Fruit fly (Drosophila melanogaster): ENCODE results near the gene CG2926.

The CG2926 gene

dm6 chr3R:5613114-5613443, 24.9 kb upstream of the CG2926 start, which contains the start of gene Atu (continued):
- TF ChIP-seq Bgb (GFP tag; IDR thresholded peaks at IDR 0.05; ENCODE audit: partially characterized antibody) (peak; percentile 87), ERR (GFP tag; optimal IDR thresholded peaks at IDR 0.05) (no peak), Tbp (GFP tag; optimal IDR thresholded peaks at IDR 0.05) (peak; percentile 26), CG2678 (tag; optimal IDR thresholded peaks at IDR 0.05) (peak; percentile 38), gro (GFP tag; optimal IDR thresholded peaks at IDR 0.05) (peak; percentile 25), Mrtf (GFP tag; IDR thresholded peaks at IDR 0.05) (no peak), sqz (GFP tag; optimal IDR thresholded peaks at IDR 0.05) (peak; percentile 8), inv (GFP tag; IDR thresholded peaks at IDR 0.05; ENCODE audit: partially characterized antibody) (peak; percentile 90), tup (GFP tag; optimal IDR thresholded peaks at IDR 0.05) (no peak), Nf-YA (GFP tag; IDR thresholded peaks at IDR 0.05) (no peak), cas (GFP tag; IDR thresholded peaks at IDR 0.05) (no peak), Kr (GFP tag; optimal IDR thresholded peaks at IDR 0.05) (no peak), Rfx (GFP tag; IDR thresholded peaks at IDR 0.05) (peak; percentile 41; the same call in 1 of the 2 replicates), Antp (GFP tag; optimal IDR thresholded peaks at IDR 0.05) (peak; percentile 47), CG3407 (GFP tag; optimal IDR thresholded peaks at IDR 0.05) (no peak), D19A (tag; optimal IDR thresholded peaks at IDR 0.05) (peak; percentile 33), Nf-YC (tag; optimal IDR thresholded peaks at IDR 0.05) (peak; percentile 52), row (GFP tag; IDR thresholded peaks at IDR 0.05) (peak; percentile 62), Awh (GFP tag; IDR thresholded peaks at IDR 0.05) (no peak), CG15696 (tag; optimal IDR thresholded peaks at IDR 0.05) (peak; percentile 12), insv (GFP tag; optimal IDR thresholded peaks at IDR 0.05) (no peak), CG6854 (GFP tag; optimal IDR thresholded peaks at IDR 0.05) (no peak), gfzf (GFP tag; optimal IDR thresholded peaks at IDR 0.05) (peak; percentile 27), unpg (GFP tag; optimal IDR thresholded peaks at IDR 0.05) (no peak), HHEX (GFP tag; optimal IDR thresholded peaks at IDR 0.05) (no peak), maf-S (GFP tag; optimal IDR thresholded peaks at IDR 0.05) (no peak), ac (GFP tag; optimal IDR thresholded peaks at IDR 0.05) (no peak), Nf-YB (GFP tag; optimal IDR thresholded peaks at IDR 0.05) (no peak), MBD-R2 (GFP tag; IDR thresholded peaks at IDR 0.05) (peak; percentile 76), h (optimal IDR thresholded peaks at IDR 0.05) (no peak), ind (GFP tag; optimal IDR thresholded peaks at IDR 0.05) (peak; percentile 43), Lhr (GFP tag; optimal IDR thresholded peaks at IDR 0.05) (peak; percentile 11), sug (tag; optimal IDR thresholded peaks at IDR 0.05) (peak; percentile 64), tin (GFP tag; optimal IDR thresholded peaks at IDR 0.05) (peak; percentile 28), prd (optimal IDR thresholded peaks at IDR 0.05) (no peak), prd (GFP tag; IDR thresholded peaks at IDR 0.05) (peak; percentile 36; the same call in 1 of the 3 replicates), CG3995 (GFP tag; optimal IDR thresholded peaks at IDR 0.05) (peak; percentile 80), crp (GFP tag; optimal IDR thresholded peaks at IDR 0.05) (peak in 1 of 2 experiments; percentile 42)

DNA sequence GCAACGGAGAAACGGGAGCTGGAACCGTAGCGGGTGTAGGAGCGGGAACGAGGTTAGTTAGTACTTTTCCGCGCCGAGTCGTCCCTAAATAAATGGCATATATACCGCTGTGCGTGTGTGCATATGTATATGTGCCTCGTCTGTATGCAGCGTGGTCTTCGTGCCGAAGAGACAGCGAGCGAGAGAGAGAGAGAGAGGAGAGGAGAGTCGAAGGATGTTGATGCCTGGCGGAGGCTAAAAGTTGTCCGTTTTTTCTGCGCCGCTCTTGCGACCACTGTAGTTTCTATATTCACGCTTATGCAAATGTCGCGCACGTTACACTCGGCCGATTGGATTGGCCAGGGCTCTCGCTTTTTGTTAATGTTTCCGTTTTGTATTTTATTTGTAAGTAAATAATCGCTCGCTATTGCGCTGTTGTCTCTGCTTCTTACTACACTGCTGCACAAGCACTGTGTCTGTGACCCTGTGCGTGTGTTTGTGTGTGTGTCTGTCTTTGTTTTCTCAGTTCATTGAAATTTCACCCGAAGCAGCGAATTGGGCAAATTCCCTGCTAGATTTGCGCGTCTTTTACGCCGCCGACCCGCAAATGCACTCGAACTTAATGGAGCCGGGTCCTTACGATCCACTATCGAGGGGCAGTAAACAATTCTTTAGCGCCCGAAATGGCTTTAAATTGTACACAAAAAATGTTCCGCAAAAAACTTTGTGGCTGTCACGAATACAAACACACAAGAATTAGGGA, 24.4 kb upstream of the CG2926 start, which contains the start of gene Rga:
Gene Rga (minus strand): TSS at position 741 of the 742 bp plus-strand sequence.
- TF ChIP-seq Dfd (GFP tag; optimal IDR thresholded peaks at IDR 0.05) (no peak), CG17385 (GFP tag; optimal IDR thresholded peaks at IDR 0.05) (peak; percentile 95), CG10366 (GFP tag; IDR thresholded peaks at IDR 0.05) (no peak), lbe (GFP tag; optimal IDR thresholded peaks at IDR 0.05) (no peak), CG31388 (GFP tag; optimal IDR thresholded peaks at IDR 0.05) (no peak), otp (GFP tag; IDR thresholded peaks at IDR 0.05) (no peak), CG15479 (GFP tag; optimal IDR thresholded peaks at IDR 0.05) (peak; percentile 99), CG34422 (GFP tag; IDR thresholded peaks at IDR 0.05) (peak; percentile 6; the same call in 1 of the 3 replicates), Hr78 (GFP tag; optimal IDR thresholded peaks at IDR 0.05) (peak in 1 of 2 experiments; percentile 63), Deaf1 (tag; optimal IDR thresholded peaks at IDR 0.05) (peak; percentile 83), CG13624 (GFP tag; optimal IDR thresholded peaks at IDR 0.05) (peak; percentile 21), CG9727 (GFP tag; optimal IDR thresholded peaks at IDR 0.05) (peak; percentile 42), CG11695 (GFP tag; IDR thresholded peaks at IDR 0.05) (peak; percentile 79), CG32772 (GFP tag; IDR thresholded peaks at IDR 0.05) (no peak), CG1832 (GFP tag; optimal IDR thresholded peaks at IDR 0.05) (peak; percentile 56)
